Fruit fly (Drosophila melanogaster): Measurements from ENCODE around the gene CG44259.

The CG44259 gene

DNA sequence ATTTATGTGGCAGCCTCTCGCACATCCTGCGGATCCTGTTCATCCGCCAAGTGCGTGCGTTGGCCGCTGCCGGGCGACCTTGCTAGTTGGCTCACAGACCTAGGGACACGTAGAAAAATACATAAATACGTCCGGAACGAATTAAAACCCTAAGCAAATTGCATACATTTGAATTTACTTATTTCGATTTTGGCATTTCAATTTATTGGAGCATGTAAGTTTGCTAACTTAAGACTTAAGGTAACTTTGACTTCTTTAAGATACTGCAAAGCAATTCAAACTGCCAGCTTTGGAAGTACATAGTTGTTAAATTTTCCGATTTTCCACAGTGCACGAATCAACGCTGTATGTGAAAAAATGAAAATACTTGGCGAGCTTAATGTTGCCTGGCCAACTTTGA, at the start of gene CG44259:
CG44259 (minus strand) TSS at position 101 of the 400 bp plus-strand sequence.
- TF ChIP-seq ttk (optimal IDR thresholded peaks at IDR 0.05) (no peak), Sin3A (optimal IDR thresholded peaks at IDR 0.05) (no peak), h (optimal IDR thresholded peaks at IDR 0.05) (no peak), Myc (optimal IDR thresholded peaks at IDR 0.05) (no peak), psq (optimal IDR thresholded peaks at IDR 0.05) (no peak), insv (optimal IDR thresholded peaks at IDR 0.05) (no peak)

DNA sequence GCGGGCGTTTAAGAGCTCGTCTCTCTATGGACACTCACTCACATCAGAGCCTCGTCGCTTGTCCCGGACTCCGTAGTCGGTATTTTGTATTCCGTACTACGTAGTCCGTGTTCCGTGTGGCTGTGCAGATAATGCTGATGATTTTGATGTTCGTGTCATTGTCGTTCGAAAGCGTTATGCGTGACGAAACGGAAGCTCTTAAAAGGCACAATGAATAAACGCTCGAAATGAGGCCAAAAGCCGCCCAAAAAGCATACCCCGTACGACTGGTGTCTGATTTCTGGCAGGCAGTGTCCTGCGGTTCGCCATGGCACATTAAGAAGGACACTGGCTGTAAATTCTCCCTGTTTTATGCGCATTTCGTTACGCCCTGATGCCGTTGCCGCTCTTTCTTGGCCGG, 35.1 kb upstream of the CG44259 start:
- no peak for TF ChIP-seq Myc (optimal IDR thresholded peaks at IDR 0.05)
- no peak for TF ChIP-seq psq (optimal IDR thresholded peaks at IDR 0.05)
- TF ChIP-seq insv (optimal IDR thresholded peaks at IDR 0.05) = no peak
- TF ChIP-seq h (optimal IDR thresholded peaks at IDR 0.05) = no peak
- no peak for TF ChIP-seq Sin3A (optimal IDR thresholded peaks at IDR 0.05)
- no peak for TF ChIP-seq ttk (optimal IDR thresholded peaks at IDR 0.05)

DNA sequence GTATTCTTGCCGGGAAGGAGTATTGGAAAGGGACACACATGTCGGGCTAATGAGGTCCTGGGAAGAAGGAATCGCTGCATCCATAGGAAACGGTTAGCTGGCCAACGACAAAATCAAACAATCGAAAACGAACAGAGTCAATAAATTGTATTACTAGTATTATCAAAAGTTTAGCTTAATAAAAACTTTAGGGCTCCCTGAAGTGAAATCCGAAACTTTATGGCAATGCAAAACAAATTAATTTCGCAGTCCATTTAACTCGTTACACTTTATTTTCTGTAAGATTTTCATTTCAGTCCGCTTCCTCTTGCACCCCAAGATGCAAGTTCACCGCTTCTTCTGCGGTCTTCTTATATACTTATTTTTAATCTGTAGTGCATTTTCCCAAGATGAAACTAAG, 30.4 kb upstream of the CG44259 start, which contains the start of gene CG31419:
CG31419 (plus strand) TSS at position 301 of the 400 bp plus-strand sequence.
- no peak for TF ChIP-seq insv (optimal IDR thresholded peaks at IDR 0.05)
- no peak for TF ChIP-seq psq (optimal IDR thresholded peaks at IDR 0.05)
- TF ChIP-seq Myc (optimal IDR thresholded peaks at IDR 0.05) = no peak
- no peak for TF ChIP-seq Sin3A (optimal IDR thresholded peaks at IDR 0.05)
- no peak for TF ChIP-seq ttk (optimal IDR thresholded peaks at IDR 0.05)

DNA sequence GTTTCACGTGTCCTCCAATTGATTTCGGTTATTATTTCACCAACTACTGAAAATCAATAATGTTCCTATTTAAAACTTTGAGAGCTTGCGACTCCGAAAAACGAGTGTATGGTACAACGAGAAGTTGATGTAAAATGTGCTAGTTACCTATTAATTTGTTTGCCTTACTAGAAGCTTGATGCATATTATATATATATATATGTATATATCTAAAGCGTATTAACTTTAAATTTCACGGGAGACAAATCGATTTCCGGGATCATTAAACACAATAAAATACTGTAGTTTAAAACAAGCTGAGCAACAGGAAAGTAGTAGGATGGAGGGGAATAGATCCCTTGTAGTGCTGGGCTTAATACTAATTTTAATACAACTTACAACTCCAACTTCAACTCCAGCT, 29.6 kb upstream of the CG44259 start, which contains the start of gene CG31418:
CG31418 (plus strand) TSS at position 301 of the 400 bp plus-strand sequence.
- no peak for TF ChIP-seq insv (optimal IDR thresholded peaks at IDR 0.05)
- TF ChIP-seq psq (optimal IDR thresholded peaks at IDR 0.05) = no peak
- no peak for TF ChIP-seq ttk (optimal IDR thresholded peaks at IDR 0.05)
- no peak for TF ChIP-seq Sin3A (optimal IDR thresholded peaks at IDR 0.05)
- no peak for TF ChIP-seq Myc (optimal IDR thresholded peaks at IDR 0.05)
- no peak for TF ChIP-seq h (optimal IDR thresholded peaks at IDR 0.05)

DNA sequence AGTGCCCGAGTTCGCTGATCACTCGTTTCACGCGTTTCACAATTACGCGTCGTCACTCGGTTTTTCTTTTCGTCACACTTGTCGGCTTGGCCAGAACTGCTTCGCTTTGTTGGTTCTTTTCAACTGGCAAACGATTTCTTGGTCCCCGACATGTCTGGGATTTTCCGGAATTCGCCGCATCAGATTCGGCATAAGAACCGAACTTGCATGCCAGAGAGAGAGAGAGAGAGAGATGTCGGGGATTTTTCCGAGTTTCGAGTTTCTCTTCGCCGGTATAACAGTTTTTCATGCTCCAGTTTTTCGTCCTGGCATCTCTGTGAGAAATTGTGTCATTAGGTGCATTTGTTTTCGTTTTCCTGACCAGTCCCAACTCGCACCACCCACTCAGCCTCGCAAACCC, 11.0 kb upstream of the CG44259 start, which contains the start of the genes beat-IIb and CG44257:
beat-IIb (minus strand) TSS at position 101 of the 400 bp plus-strand sequence.
CG44257 (plus strand) TSS at position 330 of the 400 bp plus-strand sequence.
- no peak for TF ChIP-seq Sin3A (optimal IDR thresholded peaks at IDR 0.05)
- no peak for TF ChIP-seq h (optimal IDR thresholded peaks at IDR 0.05)
- TF ChIP-seq insv (optimal IDR thresholded peaks at IDR 0.05) = no peak
- no peak for TF ChIP-seq psq (optimal IDR thresholded peaks at IDR 0.05)
- no peak for TF ChIP-seq Myc (optimal IDR thresholded peaks at IDR 0.05)
- no peak for TF ChIP-seq ttk (optimal IDR thresholded peaks at IDR 0.05)

DNA sequence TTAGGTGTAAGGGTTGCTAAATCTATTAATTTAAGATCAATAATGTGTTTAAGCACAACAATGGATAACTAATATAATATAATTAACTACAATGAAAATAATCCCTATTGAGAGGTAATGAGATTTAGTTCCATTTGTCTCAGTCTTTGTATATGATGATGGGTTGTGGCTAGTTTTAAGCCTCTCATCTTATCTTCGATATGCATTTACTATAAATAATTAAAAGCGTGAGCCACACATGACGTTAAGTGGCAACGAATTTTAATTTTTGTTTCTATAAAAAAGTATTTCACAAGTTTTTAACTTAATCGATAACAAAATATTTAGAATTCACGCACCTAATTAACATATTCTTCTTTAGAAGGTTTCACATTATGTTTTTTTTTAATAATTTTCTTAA, 2.7 kb downstream of the CG44259 start:
- no peak for TF ChIP-seq psq (optimal IDR thresholded peaks at IDR 0.05)
- TF ChIP-seq Sin3A (optimal IDR thresholded peaks at IDR 0.05) = no peak
- no peak for TF ChIP-seq Myc (optimal IDR thresholded peaks at IDR 0.05)
- TF ChIP-seq ttk (optimal IDR thresholded peaks at IDR 0.05) = no peak
- TF ChIP-seq h (optimal IDR thresholded peaks at IDR 0.05) = no peak
- no peak for TF ChIP-seq insv (optimal IDR thresholded peaks at IDR 0.05)

DNA sequence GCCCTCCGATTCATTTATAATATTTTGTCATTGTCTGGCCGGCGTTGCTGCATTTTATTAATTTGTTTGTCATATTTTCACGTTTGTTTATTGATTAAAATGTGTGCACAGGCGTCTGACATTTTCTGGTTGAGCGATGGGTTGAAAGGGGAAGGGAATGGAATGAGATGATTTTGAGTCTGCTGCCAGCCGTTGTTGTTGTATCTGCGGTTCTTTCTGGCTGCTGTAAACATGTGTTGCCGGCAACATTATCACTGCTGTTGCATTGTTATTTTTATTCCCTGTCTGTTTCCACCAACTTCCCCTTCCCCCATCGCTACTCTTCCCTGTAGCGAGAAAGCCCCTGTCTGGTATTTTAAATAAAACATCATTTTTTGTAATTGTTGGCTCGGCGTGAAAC, 4.7 kb downstream of the CG44259 start:
- TF ChIP-seq psq (optimal IDR thresholded peaks at IDR 0.05) (no peak), Myc (optimal IDR thresholded peaks at IDR 0.05) (no peak), Sin3A (optimal IDR thresholded peaks at IDR 0.05) (no peak), insv (optimal IDR thresholded peaks at IDR 0.05) (no peak), h (optimal IDR thresholded peaks at IDR 0.05) (no peak), ttk (optimal IDR thresholded peaks at IDR 0.05) (no peak)

DNA sequence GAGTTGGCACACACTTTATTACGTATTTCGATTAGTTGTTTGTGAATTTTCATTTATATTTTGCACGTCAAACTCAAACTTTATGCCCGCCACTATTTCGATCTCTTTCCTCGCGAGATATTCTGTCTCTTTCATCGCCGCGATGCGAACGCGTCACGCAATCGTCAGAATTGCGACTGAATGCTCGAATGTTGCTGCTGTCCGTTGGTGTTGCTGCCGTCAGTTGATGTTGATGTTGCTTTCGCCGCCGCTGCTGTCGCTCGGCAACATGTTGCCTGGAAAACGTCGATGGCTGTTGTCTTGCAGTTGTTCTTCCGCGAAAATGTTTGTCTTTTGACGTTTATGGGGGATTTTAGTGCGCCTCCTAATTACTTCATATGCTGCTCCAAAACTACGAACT, 6.2 kb downstream of the CG44259 start:
- TF ChIP-seq ttk (optimal IDR thresholded peaks at IDR 0.05) (no peak), h (optimal IDR thresholded peaks at IDR 0.05) (no peak), Myc (optimal IDR thresholded peaks at IDR 0.05) (no peak), psq (optimal IDR thresholded peaks at IDR 0.05) (no peak), insv (optimal IDR thresholded peaks at IDR 0.05) (no peak), Sin3A (optimal IDR thresholded peaks at IDR 0.05) (no peak)

DNA sequence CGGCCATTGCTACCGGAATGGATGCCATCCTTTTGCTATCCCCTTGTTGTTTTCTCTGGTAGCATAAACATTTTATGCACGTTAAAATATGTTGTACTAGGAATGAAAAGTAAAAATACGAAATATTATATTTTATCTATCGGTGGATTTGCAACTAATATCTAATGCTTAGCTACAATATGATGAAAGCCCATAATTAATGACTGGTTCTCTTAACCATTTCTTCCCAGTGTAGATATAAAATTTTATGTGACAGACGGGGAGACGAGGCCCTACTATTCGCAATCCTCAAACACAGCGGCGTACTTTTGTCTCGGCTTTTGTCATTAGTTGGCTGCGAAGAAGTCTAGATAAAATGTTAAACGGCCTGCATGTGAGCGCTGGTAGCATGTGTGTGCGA, 17.0 kb downstream of the CG44259 start:
- no peak for TF ChIP-seq Sin3A (optimal IDR thresholded peaks at IDR 0.05)
- TF ChIP-seq Myc (optimal IDR thresholded peaks at IDR 0.05) = no peak
- TF ChIP-seq ttk (optimal IDR thresholded peaks at IDR 0.05) = no peak
- no peak for TF ChIP-seq h (optimal IDR thresholded peaks at IDR 0.05)
- TF ChIP-seq insv (optimal IDR thresholded peaks at IDR 0.05) = no peak
- no peak for TF ChIP-seq psq (optimal IDR thresholded peaks at IDR 0.05)

DNA sequence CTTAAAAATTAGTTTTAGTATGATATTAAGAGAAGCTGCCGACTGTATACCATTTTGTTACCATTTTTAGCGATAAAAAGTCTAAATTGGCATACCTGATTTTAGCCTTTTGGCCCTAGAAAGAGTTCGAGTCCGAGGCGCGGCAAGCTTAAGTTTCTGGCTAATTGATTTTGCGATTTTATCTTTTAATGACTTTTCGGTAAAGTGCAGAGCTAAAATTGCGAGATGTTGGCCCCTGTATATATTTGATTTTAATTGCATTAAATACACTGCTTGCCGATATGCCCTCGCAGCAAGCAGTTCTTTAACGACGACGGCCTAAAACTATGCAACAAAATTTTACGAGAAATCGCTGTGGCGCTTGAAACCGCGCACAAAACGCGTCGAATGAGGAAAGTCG, 22.4 kb downstream of the CG44259 start:
- TF ChIP-seq Sin3A (optimal IDR thresholded peaks at IDR 0.05) (no peak), psq (optimal IDR thresholded peaks at IDR 0.05) (no peak), ttk (optimal IDR thresholded peaks at IDR 0.05) (no peak), insv (optimal IDR thresholded peaks at IDR 0.05) (no peak), h (optimal IDR thresholded peaks at IDR 0.05) (no peak), Myc (optimal IDR thresholded peaks at IDR 0.05) (no peak)

DNA sequence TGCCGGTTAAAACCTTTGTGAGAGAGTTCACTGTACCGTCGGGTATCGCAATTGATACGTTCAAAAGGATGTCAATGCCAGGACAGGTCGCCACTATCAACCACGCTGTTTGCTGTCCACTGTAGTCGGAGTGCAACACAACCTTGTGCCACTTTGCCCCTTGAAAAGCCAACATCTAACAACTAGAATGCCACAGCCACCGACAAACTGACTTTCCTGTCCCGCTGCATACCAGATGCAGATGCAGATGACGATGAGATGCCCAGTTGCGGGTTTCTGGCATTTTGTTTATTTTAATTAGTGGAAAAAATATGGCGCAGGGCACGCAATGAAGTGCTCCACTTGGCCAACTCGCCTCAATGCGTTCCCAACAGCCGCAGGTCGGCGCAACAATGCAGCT, 31.0 kb downstream of the CG44259 start, which contains the start of gene CG31262:
CG31262 (minus strand) TSS at position 101 of the 400 bp plus-strand sequence.
- TF ChIP-seq psq (optimal IDR thresholded peaks at IDR 0.05) (no peak), insv (optimal IDR thresholded peaks at IDR 0.05) (no peak), Myc (optimal IDR thresholded peaks at IDR 0.05) (no peak), Sin3A (optimal IDR thresholded peaks at IDR 0.05) (no peak), h (optimal IDR thresholded peaks at IDR 0.05) (no peak), ttk (optimal IDR thresholded peaks at IDR 0.05) (no peak)

DNA sequence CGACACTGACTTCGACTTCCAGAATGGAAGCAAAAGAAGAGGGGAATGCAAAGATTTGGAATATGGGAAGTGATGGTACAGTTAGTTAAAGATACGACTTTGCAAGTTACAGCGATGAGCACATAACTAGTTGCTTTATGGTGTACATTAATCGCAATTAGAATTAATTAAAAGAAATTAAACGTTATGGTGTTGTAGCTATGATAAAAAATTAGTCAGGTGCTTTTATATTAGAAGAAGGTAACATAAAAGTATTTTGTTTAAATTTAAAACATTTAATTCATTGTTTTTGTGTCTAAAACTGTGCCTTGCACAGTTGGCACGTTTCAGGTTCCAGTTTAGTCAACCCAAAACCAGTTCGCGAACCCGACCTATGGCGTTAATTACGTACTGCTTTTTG, 34.0 kb downstream of the CG44259 start:
- TF ChIP-seq h (optimal IDR thresholded peaks at IDR 0.05) (no peak), insv (optimal IDR thresholded peaks at IDR 0.05) (no peak), Sin3A (optimal IDR thresholded peaks at IDR 0.05) (no peak), ttk (optimal IDR thresholded peaks at IDR 0.05) (no peak), psq (optimal IDR thresholded peaks at IDR 0.05) (no peak), Myc (optimal IDR thresholded peaks at IDR 0.05) (no peak)

DNA sequence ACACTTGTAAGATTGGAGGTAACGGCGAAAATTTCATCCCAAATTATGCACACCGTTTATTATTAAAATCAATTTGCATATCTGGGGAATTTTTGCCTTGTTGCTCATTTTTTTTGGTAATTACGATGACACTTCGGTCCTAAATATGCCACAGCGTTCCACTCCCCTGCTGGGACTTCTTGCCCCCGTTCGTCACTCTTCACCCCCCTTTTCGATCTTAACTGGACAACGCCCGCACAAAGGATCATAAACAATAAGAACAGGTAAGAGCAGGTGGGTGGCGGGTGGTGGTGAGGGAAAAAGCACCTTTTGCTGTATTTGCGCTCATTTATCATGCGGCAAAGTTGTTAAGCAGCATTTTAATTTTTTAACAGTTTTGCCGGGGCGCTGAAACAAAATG, 43.9 kb downstream of the CG44259 start:
- TF ChIP-seq Myc (optimal IDR thresholded peaks at IDR 0.05) = no peak
- no peak for TF ChIP-seq Sin3A (optimal IDR thresholded peaks at IDR 0.05)
- TF ChIP-seq ttk (optimal IDR thresholded peaks at IDR 0.05) = no peak
- no peak for TF ChIP-seq h (optimal IDR thresholded peaks at IDR 0.05)
- TF ChIP-seq insv (optimal IDR thresholded peaks at IDR 0.05) = no peak
- no peak for TF ChIP-seq psq (optimal IDR thresholded peaks at IDR 0.05)
